Worm (Caenorhabditis elegans) whole organism, L4 larva: ENCODE data around the gene M03E7.1.

Source experiments
- lin-15B ChIP-seq: fragments of 150-350 bp; sonication (generic microtip); optimal IDR thresholded peaks from 3 replicates; lab custom pipeline; 2014; ENCODE audit warnings: missing biosample characterization, missing genetic modification characterization
- nhr-76 ChIP-seq: fragments of 150-350 bp; optimal IDR thresholded peaks from 2 replicates; lab custom pipeline; 2014; ENCODE audit warnings: missing biosample characterization, missing genetic modification characterization

ce11 chrV:5587042-5587441 lies 34.4 kb upstream of the M03E7.1 start:
- TF ChIP-seq lin-15B (tag; lab: Kevin White, UChicago), result no peak
- no peak for TF ChIP-seq nhr-76 (tag; lab: Kevin White, UChicago)
